Worm (Caenorhabditis elegans): ENCODE results near the gene pmp-4.

Gene pmp-4

DNA sequence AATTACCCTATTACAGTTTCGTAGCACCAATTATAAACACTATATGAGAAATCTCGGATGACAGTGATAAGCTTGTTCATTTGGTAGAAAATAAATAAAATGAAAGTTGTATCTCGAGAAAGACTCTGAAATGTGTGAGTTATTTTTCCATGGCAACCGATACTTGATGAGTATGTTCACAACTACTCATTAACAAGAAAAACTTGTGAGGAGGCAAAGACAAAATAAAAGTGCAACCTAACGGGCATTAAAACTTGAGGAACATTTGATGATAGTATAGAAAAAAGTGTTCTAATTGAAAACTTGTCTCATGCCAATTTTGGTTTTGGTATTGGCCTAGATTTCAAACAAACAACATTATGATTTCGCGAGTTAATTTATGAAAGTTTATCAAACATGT, 31.1 kb upstream of the pmp-4 start, which contains the start of gene gcy-27:
Gene gcy-27 (minus strand): TSS at position 101 of the 400 bp plus-strand sequence.
- TF ChIP-seq pha-4 (GFP tag; IDR thresholded peaks at IDR 0.05) (no peak), pha-4 (tag; optimal IDR thresholded peaks at IDR 0.05) (no peak), F44E2.7 (GFP tag; IDR thresholded peaks at IDR 0.05) (no peak), fkh-10 (GFP tag; optimal IDR thresholded peaks at IDR 0.05) (no peak), lin-39 (tag; optimal IDR thresholded peaks at IDR 0.05) (no peak), jun-1 (tag; optimal IDR thresholded peaks at IDR 0.05) (no peak), php-3 (GFP tag; IDR thresholded peaks at IDR 0.05) (no peak), ZK546.5 (tag; optimal IDR thresholded peaks at IDR 0.05) (no peak), hif-1 (tag; optimal IDR thresholded peaks at IDR 0.05) (no peak), nhr-48 (tag; optimal IDR thresholded peaks at IDR 0.05) (no peak), unc-62 (GFP tag; optimal IDR thresholded peaks at IDR 0.05 in 1 of 2) (no peak), unc-62 (tag; optimal IDR thresholded peaks at IDR 0.05) (no peak), arid-1 (GFP tag; conservative IDR thresholded peaks at IDR 0.05) (no peak), gei-8 (GFP tag; optimal IDR thresholded peaks at IDR 0.05) (no peak), F49E8.2 (tag; optimal IDR thresholded peaks at IDR 0.05; ENCODE audit: borderline replicate concordance) (no peak), tag-97 (GFP tag; IDR thresholded peaks at IDR 0.05) (no peak), nhr-25 (tag; optimal IDR thresholded peaks at IDR 0.05; ENCODE audit: borderline replicate concordance, insufficient read depth) (no peak), skn-1 (tag; optimal IDR thresholded peaks at IDR 0.05) (no peak), dmd-9 (GFP tag; IDR thresholded peaks at IDR 0.05) (no peak)

- TF ChIP-seq unc-62 (GFP tag; optimal IDR thresholded peaks at IDR 0.05 in 1 of 2) (peak in 1 of 2 experiments; percentile 54), unc-62 (tag; optimal IDR thresholded peaks at IDR 0.05) (no peak), R02D3.7 (tag; optimal IDR thresholded peaks at IDR 0.05) (no peak), lin-15B (tag; optimal IDR thresholded peaks at IDR 0.05) (no peak), nhr-10 (tag; optimal IDR thresholded peaks at IDR 0.05) (no peak), fos-1 (tag; optimal IDR thresholded peaks at IDR 0.05) (no peak)
Measured at ce11 chrIV:17435228-17435627, 29.8 kb upstream of the pmp-4 start.

DNA sequence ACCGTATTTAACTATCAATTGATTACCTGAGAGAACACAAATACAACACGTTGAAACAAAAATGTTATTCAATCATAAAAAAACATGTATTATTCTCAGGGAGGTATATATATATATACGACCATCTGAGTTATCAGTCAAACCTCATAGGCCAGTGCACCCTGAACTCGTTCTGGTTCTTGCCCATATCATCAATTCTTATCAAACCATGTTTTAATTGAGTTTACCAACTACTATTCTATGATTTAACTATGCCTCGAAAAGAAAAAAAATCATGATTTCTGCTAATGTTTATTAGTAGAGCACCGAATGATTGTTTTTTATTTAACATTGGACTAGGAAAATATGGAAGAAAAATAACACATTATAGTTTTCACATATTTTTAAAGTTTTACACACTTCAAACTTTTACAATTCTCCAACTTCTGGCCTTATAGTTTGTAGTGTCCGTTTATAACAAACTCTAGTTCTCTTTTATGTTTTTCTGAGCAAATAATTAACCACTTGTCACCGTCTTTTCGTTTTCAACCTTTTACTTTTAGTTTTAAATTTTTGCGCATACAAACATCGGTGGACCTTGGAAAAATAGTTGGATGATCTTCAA, 26.9 kb upstream of the pmp-4 start:
- TF ChIP-seq pqm-1 (tag; optimal IDR thresholded peaks at IDR 0.05) (peak; percentile 73), dve-1 (tag; optimal IDR thresholded peaks at IDR 0.05; ENCODE audit: insufficient read depth) (peak; percentile 39), cey-2 (tag; optimal IDR thresholded peaks at IDR 0.05; ENCODE audit: borderline replicate concordance, insufficient read depth) (no peak), unc-62 (GFP tag; optimal IDR thresholded peaks at IDR 0.05 in 1 of 2) (peak in 1 of 2 experiments; percentile 93), unc-62 (tag; optimal IDR thresholded peaks at IDR 0.05) (no peak), daf-16 (GFP tag; optimal IDR thresholded peaks at IDR 0.05) (no peak), daf-16 (tag; optimal IDR thresholded peaks at IDR 0.05) (peak; percentile 53), nhr-102 (tag; optimal IDR thresholded peaks at IDR 0.05) (no peak), nhr-28 (tag; optimal IDR thresholded peaks at IDR 0.05) (peak; percentile 72)

DNA sequence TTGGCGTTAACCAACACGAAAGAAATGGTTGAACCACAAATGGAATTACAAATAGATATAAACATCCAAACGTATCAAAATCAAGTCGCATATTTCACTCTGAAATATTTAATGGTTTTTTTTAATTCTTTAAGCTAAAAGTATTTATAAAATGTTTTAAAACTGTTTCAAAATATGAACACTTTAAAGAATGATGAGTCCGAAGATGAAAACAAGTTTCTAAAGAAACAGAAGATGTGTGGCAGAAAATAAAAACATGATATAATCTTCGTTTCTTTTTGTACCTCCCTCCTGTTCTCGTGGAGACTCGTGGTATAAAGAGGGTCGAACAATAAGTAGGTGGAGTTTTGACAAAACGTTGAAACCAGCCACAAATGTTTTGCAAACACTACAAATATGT, 25.9 kb upstream of the pmp-4 start, which contains the start of gene lact-6:
Gene lact-6 (minus strand): TSS at position 101 of the 400 bp plus-strand sequence.
- TF ChIP-seq lim-7 (GFP tag; IDR thresholded peaks at IDR 0.05) (no peak), set-16 (GFP tag; IDR thresholded peaks at IDR 0.05) (no peak), dmd-8 (GFP tag; IDR thresholded peaks at IDR 0.05) (no peak), snpc-1.2 (GFP tag; IDR thresholded peaks at IDR 0.05) (no peak)

ce11 chrIV:17427423-17427822, 22.0 kb upstream of the pmp-4 start, which contains the start of gene C06A12.3:
TSS of gene C06A12.3 (plus strand) at chrIV:17427723.
- TF ChIP-seq lin-29 (GFP tag; IDR thresholded peaks at IDR 0.05) (no peak), dpl-1 (GFP tag; optimal IDR thresholded peaks at IDR 0.05) (no peak), mxl-2 (GFP tag; conservative IDR thresholded peaks at IDR 0.05) (no peak), ZK546.5 (tag; optimal IDR thresholded peaks at IDR 0.05) (no peak), daf-16 (GFP tag; optimal IDR thresholded peaks at IDR 0.05) (no peak), daf-16 (tag; optimal IDR thresholded peaks at IDR 0.05) (no peak), D1046.2 (GFP tag; IDR thresholded peaks at IDR 0.05) (no peak), lsy-2 (tag; optimal IDR thresholded peaks at IDR 0.05) (no peak), cey-2 (tag; optimal IDR thresholded peaks at IDR 0.05; ENCODE audit: borderline replicate concordance, insufficient read depth) (no peak), hmg-1.1 (GFP tag; IDR thresholded peaks at IDR 0.05) (no peak)

Data from whole organism, L4 larva.